Fruit fly (Drosophila melanogaster) Kc167 (cell line): ENCODE data around the gene Hmbs.

Experiments
- Myc ChIP-seq: fragments of >200 bp; optimal IDR thresholded peaks from 2 replicates; lab custom pipeline; 2017; ENCODE audit warnings: missing external identifiers
- Sin3A ChIP-seq: fragments of >200 bp; optimal IDR thresholded peaks from 2 replicates; lab custom pipeline; 2018; ENCODE audit warnings: missing external identifiers
- h ChIP-seq: fragments of >200 bp; optimal IDR thresholded peaks from 3 replicates; lab custom pipeline; 2018; ENCODE audit warnings: missing external identifiers
- insv ChIP-seq: fragments of >200 bp; optimal IDR thresholded peaks from 3 replicates; lab custom pipeline; 2018; ENCODE audit warnings: missing external identifiers
- psq ChIP-seq: fragments of >200 bp; optimal IDR thresholded peaks from 2 replicates; lab custom pipeline; 2017; ENCODE audit warnings: missing external identifiers
- ttk ChIP-seq: sonication (Bioruptor generic); optimal IDR thresholded peaks from 2 replicates; lab custom pipeline; 2017; ENCODE audit warnings: missing external identifiers

Hmbs gene

DNA sequence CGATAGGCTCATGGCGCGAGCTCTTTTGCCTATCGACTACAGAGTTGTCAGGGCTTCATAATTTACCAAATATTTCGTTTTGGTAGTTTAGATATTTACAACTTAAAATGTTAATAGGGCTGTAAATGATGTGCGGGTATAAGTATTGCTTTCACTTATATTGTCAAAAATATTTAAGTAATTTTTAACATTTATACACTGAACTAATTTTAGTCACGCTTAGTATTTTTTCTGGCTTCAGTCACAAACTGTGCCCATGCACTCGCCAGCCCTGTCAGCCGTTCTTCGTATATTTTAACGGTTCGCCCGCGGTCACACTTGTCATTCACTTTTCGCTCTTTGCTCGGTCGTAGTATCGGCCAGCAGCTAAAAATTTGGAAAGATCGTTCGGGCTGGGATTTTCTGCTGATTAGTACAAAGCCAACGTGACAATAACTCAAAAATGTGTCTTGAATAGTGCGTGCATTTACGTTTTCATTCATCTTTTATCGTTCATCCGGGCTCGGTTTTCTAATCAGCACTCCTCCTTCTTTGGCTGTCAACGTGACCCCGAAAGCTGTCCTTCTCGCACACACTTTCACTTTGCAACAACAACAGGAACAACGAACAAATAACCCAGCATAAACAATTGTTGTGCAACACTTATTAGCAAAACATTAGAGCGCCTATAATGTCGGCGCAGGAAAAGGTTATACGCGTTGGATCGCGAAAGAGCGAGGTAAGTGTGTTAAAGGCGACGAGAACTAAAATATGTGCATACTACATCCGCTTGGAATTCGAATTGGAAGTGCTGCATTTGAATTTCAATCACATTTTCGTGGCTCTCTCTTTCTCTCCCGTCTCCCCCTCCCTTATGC lies at the start of gene Hmbs, which contains the start of gene CG2211:
TSS of gene Hmbs (plus strand) at position 319 of the 857 bp plus-strand sequence.
TSS of gene CG2211 (minus strand) at position 789 of the 857 bp plus-strand sequence.
- TF ChIP-seq insv (lab: Kevin White, UChicago) (no peak), ttk (lab: Kevin White, UChicago) (no peak), h (no peak), psq (lab: Kevin White, UChicago) (no peak), Myc (lab: Kevin White, UChicago) (no peak), Sin3A (lab: Kevin White, UChicago) (no peak)

- TF ChIP-seq insv (lab: Kevin White, UChicago) (no peak), Sin3A (lab: Kevin White, UChicago) (no peak), psq (lab: Kevin White, UChicago) (no peak), ttk (lab: Kevin White, UChicago) (no peak), Myc (lab: Kevin White, UChicago) (no peak), h (no peak)
Observed at dm6 chr3L:1294835-1295234, 39.9 kb upstream of the Hmbs start.

dm6 chr3L:1295693-1296092 lies 39.0 kb upstream of the Hmbs start, which contains the start of gene Rabex-5:
Gene Rabex-5 (plus strand): TSS chr3L:1295913.
- no peak for TF ChIP-seq Sin3A (lab: Kevin White, UChicago)
- TF ChIP-seq ttk (lab: Kevin White, UChicago): no peak

DNA sequence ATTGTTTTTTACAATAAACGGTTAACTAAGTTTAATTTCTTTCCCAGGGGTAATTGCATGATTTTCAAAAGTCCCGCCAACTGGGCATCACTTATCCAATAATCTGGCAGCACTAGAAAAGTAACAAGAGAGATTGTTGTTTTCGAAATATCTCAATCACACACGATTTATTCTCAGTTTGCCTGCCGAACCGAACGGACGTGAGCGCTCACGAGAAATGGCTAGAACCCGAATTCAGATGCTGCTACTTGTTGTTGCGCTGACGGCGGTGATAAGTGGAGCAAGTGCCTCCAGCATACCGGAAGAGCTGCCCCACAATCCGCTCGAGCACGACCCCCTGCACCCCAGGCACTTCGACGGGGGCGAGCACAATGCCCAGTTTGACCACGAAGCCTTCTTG lies 36.2 kb upstream of the Hmbs start, which contains the start of gene scf:
TSS of gene scf (plus strand) at position 164 of the 400 bp plus-strand sequence.
- TF ChIP-seq psq (lab: Kevin White, UChicago): no peak
- TF ChIP-seq h: no peak
- TF ChIP-seq ttk (lab: Kevin White, UChicago): no peak

dm6 chr3L:1300076-1300635 lies 34.5 kb upstream of the Hmbs start:
- TF ChIP-seq ttk (lab: Kevin White, UChicago) (no peak), h (no peak), Myc (lab: Kevin White, UChicago) (no peak), psq (lab: Kevin White, UChicago) (no peak), insv (lab: Kevin White, UChicago) (no peak), Sin3A (lab: Kevin White, UChicago) (no peak)

DNA sequence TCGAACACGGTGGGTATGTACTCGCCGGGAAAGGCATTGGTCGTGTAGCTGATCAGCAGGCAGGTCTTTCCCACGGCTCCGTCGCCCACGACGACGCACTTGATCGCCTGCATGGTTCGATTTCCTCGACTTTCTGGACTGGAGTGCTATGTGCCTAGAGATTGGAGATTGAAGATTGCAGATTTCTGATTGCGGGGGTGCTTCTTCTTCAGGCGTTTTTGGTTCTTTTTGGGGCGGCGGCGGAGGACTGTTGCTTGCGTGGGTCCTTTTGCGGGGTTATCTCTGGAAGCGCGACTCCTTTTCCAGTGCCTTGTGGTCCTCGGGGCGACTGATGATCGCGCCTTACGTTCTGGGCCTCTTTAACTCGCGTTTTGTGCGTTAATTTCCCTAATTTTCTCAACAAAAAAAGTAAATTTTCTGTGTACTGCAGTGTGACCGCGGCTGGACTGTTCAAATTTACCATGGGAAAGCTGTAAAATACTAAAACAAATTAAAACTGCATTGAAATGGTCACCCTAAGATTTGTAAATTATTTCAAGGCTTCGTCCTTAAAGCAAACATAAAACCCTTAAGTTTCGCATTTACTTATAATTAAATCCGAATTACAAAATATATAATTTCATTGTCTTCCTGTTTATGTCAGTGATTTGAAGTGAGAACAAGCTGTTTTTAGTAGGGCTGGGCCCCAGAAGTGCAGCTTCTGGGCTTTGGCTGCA lies 32.3 kb upstream of the Hmbs start, which contains the start of the genes Rac1 and Acat2:
TSS of gene Rac1 (minus strand) at position 450 of the 716 bp plus-strand sequence.
TSS of gene Acat2 (plus strand) at position 711 of the 716 bp plus-strand sequence.
- TF ChIP-seq ttk (lab: Kevin White, UChicago) (no peak), psq (lab: Kevin White, UChicago) (no peak), Myc (lab: Kevin White, UChicago) (no peak), insv (lab: Kevin White, UChicago) (no peak), h (no peak), Sin3A (lab: Kevin White, UChicago) (no peak)

DNA sequence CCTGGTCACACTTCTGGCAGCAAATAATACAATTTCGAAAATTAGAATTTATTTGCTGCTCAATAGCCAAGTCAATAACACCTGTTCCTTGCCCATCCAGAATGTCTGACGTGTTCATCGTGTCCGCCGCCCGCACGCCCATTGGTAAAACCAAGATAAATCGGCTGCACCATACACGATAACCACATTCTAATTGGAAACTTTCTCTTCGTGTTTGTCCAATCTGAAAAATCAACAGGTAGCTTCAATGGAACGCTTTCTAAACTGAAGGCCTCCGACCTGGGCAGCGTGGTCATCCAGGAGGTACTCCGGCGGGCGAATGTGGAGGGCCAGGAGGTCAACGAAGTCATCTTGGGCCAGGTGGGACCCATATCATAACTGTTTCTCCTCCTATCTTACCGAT lies 31.7 kb upstream of the Hmbs start:
- no peak for TF ChIP-seq insv (lab: Kevin White, UChicago)
- TF ChIP-seq Myc (lab: Kevin White, UChicago): no peak
- no peak for TF ChIP-seq Sin3A (lab: Kevin White, UChicago)
- no peak for TF ChIP-seq psq (lab: Kevin White, UChicago)

dm6 chr3L:1305317-1305716 lies 29.4 kb upstream of the Hmbs start:
- no peak for TF ChIP-seq Myc (lab: Kevin White, UChicago)
- TF ChIP-seq ttk (lab: Kevin White, UChicago): no peak
- TF ChIP-seq psq (lab: Kevin White, UChicago): no peak
- no peak for TF ChIP-seq insv (lab: Kevin White, UChicago)
- no peak for TF ChIP-seq Sin3A (lab: Kevin White, UChicago)
- TF ChIP-seq h: no peak

- TF ChIP-seq psq (lab: Kevin White, UChicago) (no peak), h (no peak), Myc (lab: Kevin White, UChicago) (no peak), Sin3A (lab: Kevin White, UChicago) (no peak), ttk (lab: Kevin White, UChicago) (no peak), insv (lab: Kevin White, UChicago) (no peak)
Observed at dm6 chr3L:1307005-1307632, 27.6 kb upstream of the Hmbs start, which contains the start of the genes Ctr9 and Nt5a. Gene Ctr9 (plus strand): TSS chr3L:1307224. Gene Nt5a (minus strand): TSS chr3L:1307418.

DNA sequence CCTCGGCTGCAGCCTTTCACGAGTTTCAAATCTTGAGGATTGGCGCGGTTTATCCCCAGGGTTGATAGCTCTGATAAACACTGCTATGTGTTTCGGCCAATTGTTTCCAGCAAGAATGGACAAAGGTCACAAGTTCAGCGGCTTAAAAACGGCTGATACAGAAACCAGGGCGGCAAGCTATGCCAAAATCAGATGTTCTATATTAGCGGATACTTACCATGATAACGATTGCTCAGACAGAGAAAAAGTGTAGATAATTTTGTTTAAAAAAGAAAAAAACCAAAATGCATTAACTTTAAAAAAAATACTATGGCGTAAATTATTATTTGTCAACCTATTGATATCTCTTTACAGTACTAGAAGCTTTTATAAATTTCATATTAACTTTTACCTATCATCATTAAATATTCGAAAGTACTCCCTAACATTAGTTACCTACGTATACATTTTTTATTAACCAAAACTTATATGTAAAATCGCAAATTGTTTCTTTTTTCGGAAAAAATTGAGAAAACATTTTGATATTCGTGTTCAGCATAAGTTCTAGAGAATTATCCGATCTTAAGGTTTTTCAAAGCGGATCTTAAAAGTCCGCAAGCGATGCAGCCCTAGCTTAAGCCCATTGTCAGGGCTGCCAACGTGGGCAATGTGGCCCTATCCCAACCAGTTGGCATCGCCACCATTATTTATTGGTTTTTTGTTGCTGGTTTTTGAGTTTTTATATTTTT lies 21.5 kb upstream of the Hmbs start, which contains the start of the genes sturkopf and Herc4:
TSS of gene sturkopf (minus strand) at position 339 of the 728 bp plus-strand sequence.
TSS of gene Herc4 (plus strand) at position 658 of the 728 bp plus-strand sequence.
- TF ChIP-seq Sin3A (lab: Kevin White, UChicago): no peak
- TF ChIP-seq Myc (lab: Kevin White, UChicago): no peak
- no peak for TF ChIP-seq psq (lab: Kevin White, UChicago)
- TF ChIP-seq h: no peak
- TF ChIP-seq insv (lab: Kevin White, UChicago): no peak
- TF ChIP-seq ttk (lab: Kevin White, UChicago): no peak
